Fruit fly (Drosophila melanogaster): ENCODE data around the gene Ada2b.

dm6 chr3R:8227344-8227743 lies 13.0 kb downstream of the Ada2b start:
- no peak for TF ChIP-seq woc (GFP tag; optimal IDR thresholded peaks at IDR 0.05)
- TF ChIP-seq N (GFP tag; optimal IDR thresholded peaks at IDR 0.05): no peak
- TF ChIP-seq Sp1 (GFP tag; optimal IDR thresholded peaks at IDR 0.05): no peak
- TF ChIP-seq psq (GFP tag; optimal IDR thresholded peaks at IDR 0.05): no peak
- TF ChIP-seq Dfd (GFP tag; optimal IDR thresholded peaks at IDR 0.05): no peak
- no peak for TF ChIP-seq fru (GFP tag; optimal IDR thresholded peaks at IDR 0.05)
- no peak for TF ChIP-seq h (GFP tag; optimal IDR thresholded peaks at IDR 0.05)
- TF ChIP-seq HLH106 (tag; optimal IDR thresholded peaks at IDR 0.05): no peak
